Worm (Caenorhabditis elegans) whole organism, young adult: ENCODE data around the gene C29E4.17.

Experiments
- B0019.2 ChIP-seq: fragments of 200-800 bp; sonication (Bioruptor generic); conservative IDR thresholded peaks from 2 replicates; pipeline ENCODE4 v1.3.6; 2022; ENCODE audit warnings: missing genetic modification reagents, missing genetic modification characterization, missing compliant biosample characterization
- B0035.1 ChIP-seq: sonication (generic microtip); optimal IDR thresholded peaks from 2 replicates; lab custom pipeline; 2016; ENCODE audit warnings: missing genetic modification characterization, mild to moderate bottlenecking, missing compliant biosample characterization, missing genotype, missing genetic modification reagents
- atf-7 ChIP-seq: sonication (generic microtip); optimal IDR thresholded peaks from 2 replicates; lab custom pipeline; 2017; ENCODE audit warnings: mild to moderate bottlenecking, missing genetic modification characterization, missing compliant biosample characterization
- bed-1 ChIP-seq: fragments of 200-800 bp; sonication (Bioruptor generic); IDR thresholded peaks from 2 replicates; pipeline ENCODE4 v1.3.6; 2022; ENCODE audit warnings: missing genetic modification reagents, missing genetic modification characterization, missing compliant biosample characterization
- ceh-100 ChIP-seq: fragments of 200-800 bp; sonication (Bioruptor generic); IDR thresholded peaks from 2 replicates; pipeline ENCODE4 v1.3.6; 2022; ENCODE audit warnings: missing genetic modification reagents, missing genetic modification characterization, missing compliant biosample characterization
- pha-4 ChIP-seq: fragments of 150-350 bp; sonication (generic microtip); optimal IDR thresholded peaks from 2 replicates; lab custom pipeline; 2014; ENCODE audit warnings: missing biosample characterization, missing genetic modification reagents, missing genetic modification characterization
- sea-2 ChIP-seq: fragments of 200-800 bp; sonication (Bioruptor generic); IDR thresholded peaks from 2 replicates; pipeline ENCODE4 v1.3.6; 2022; ENCODE audit warnings: missing genetic modification characterization, missing compliant biosample characterization
- snpc-4 ChIP-seq, 5 experiments: fragments of 150-350 bp in 1 of 5; sonication (generic microtip) in 4 of 5; optimal IDR thresholded peaks; 2 replicates each; lab custom pipeline; 2014 to 2018; ENCODE audit warnings: missing genetic modification characterization in 5 of 5, missing biosample characterization in 3 of 5, antibody characterized with exemption in 2 of 5, mild to moderate bottlenecking in 2 of 5, missing compliant biosample characterization in 2 of 5, missing genotype in 2 of 5, moderate library complexity in 2 of 5, missing genetic modification reagents in 1 of 5

- TF ChIP-seq B0019.2 (no peak), snpc-4 (GFP tag; optimal IDR thresholded peaks at IDR 0.05; lab: Kevin White, UChicago) (no peak), snpc-4 (tag; optimal IDR thresholded peaks at IDR 0.05; lab: Kevin White, UChicago) (no peak), atf-7 (tag; lab: Kevin White, UChicago) (no peak), ceh-100 (no peak), pha-4 (tag; lab: Kevin White, UChicago) (no peak), bed-1 (no peak), sea-2 (GFP tag; lab: Robert Waterston, UW) (no peak), B0035.1 (tag; lab: Kevin White, UChicago) (no peak)
Observed at ce11 chrIII:7941417-7941816, 19.1 kb downstream of the C29E4.17 start, which contains the start of gene kle-2.
